Fruit fly (Drosophila melanogaster): ENCODE measurements around the gene CG17272.

CG17272 gene

DNA sequence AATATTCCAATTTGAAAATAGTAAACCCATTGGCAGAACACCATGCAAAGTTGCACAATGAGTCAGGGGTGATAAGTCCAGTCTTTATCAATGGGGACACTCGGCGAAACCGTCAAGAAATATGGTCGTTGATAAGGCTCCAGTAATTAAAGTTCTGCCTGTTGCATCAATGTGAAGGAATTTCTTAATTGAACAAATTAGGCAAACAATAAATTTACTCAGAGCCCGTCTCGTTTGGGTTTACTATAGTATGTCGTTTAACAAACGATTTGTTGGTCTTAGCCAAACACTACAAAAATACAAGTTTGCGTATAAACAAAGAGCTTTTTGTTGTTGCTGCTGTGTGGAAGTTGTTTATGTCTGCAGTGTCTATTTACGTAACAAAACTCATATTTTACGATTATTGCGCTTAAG is 10.7 kb upstream of the CG17272 start (continued):
- TF ChIP-seq wor (GFP tag; IDR thresholded peaks at IDR 0.05) (no peak), cg (GFP tag; optimal IDR thresholded peaks at IDR 0.05) (no peak), CG7556 (GFP tag; optimal IDR thresholded peaks at IDR 0.05) (peak; percentile 35), NK7.1 (GFP tag; optimal IDR thresholded peaks at IDR 0.05) (peak; percentile 29), dysf (GFP tag; IDR thresholded peaks at IDR 0.05) (peak; percentile 40; the same call in 1 of the 3 replicates), Bteb2 (GFP tag; optimal IDR thresholded peaks at IDR 0.05) (peak; percentile 3), Kr (GFP tag; optimal IDR thresholded peaks at IDR 0.05) (no peak), ATbp (GFP tag; optimal IDR thresholded peaks at IDR 0.05) (peak; percentile 79), CG9876 (GFP tag; optimal IDR thresholded peaks at IDR 0.05) (no peak), nmo (GFP tag; optimal IDR thresholded peaks at IDR 0.05) (no peak), CG1529 (GFP tag; optimal IDR thresholded peaks at IDR 0.05) (no peak), cas (GFP tag; IDR thresholded peaks at IDR 0.05) (no peak), gcm2 (GFP tag; optimal IDR thresholded peaks at IDR 0.05) (peak; percentile 25), ro (GFP tag; IDR thresholded peaks at IDR 0.05) (no peak), CG8765 (GFP tag; IDR thresholded peaks at IDR 0.05) (no peak), CoRest (tag; optimal IDR thresholded peaks at IDR 0.05) (peak; percentile 58), Fer2 (tag; optimal IDR thresholded peaks at IDR 0.05) (no peak), CG10431 (GFP tag; optimal IDR thresholded peaks at IDR 0.05) (peak; percentile 31), CG18619 (GFP tag; optimal IDR thresholded peaks at IDR 0.05) (peak; percentile 55), Hmr (GFP tag; optimal IDR thresholded peaks at IDR 0.05) (peak; percentile 71), p53 (GFP tag; optimal IDR thresholded peaks at IDR 0.05) (no peak), row (GFP tag; IDR thresholded peaks at IDR 0.05) (0 out of 3 replicates have a peak, but pooled peaks have one; percentile 9), gro (GFP tag; optimal IDR thresholded peaks at IDR 0.05) (no peak), jigr1 (GFP tag; IDR thresholded peaks at IDR 0.05) (no peak), ham (GFP tag; IDR thresholded peaks at IDR 0.05) (no peak), sens (GFP tag) (peak; percentile 67), CG14014 (GFP tag; IDR thresholded peaks at IDR 0.05) (peak; percentile 49; the same call in 1 of the 2 replicates), CG17385 (GFP tag; optimal IDR thresholded peaks at IDR 0.05) (peak; percentile 38), Hr78 (GFP tag; optimal IDR thresholded peaks at IDR 0.05) (no peak), H2.0 (GFP tag; IDR thresholded peaks at IDR 0.05) (no peak), ash1 (GFP tag; optimal IDR thresholded peaks at IDR 0.05) (peak; percentile 13), CG10366 (GFP tag; IDR thresholded peaks at IDR 0.05) (no peak), fd3F (GFP tag; optimal IDR thresholded peaks at IDR 0.05) (peak; percentile 87), Trl (optimal IDR thresholded peaks at IDR 0.05) (no peak), Trl (GFP tag; optimal IDR thresholded peaks at IDR 0.05) (no peak), C15 (GFP tag; IDR thresholded peaks at IDR 0.05) (no peak), disco-r (GFP tag; optimal IDR thresholded peaks at IDR 0.05) (no peak), CG7786 (GFP tag; optimal IDR thresholded peaks at IDR 0.05) (no peak), knrl (GFP tag; IDR thresholded peaks at IDR 0.05; ENCODE audit: partially characterized antibody) (no peak), tgo (GFP tag; IDR thresholded peaks at IDR 0.05) (no peak), CG4730 (GFP tag; IDR thresholded peaks at IDR 0.05) (no peak), CG8924 (tag; optimal IDR thresholded peaks at IDR 0.05) (peak; percentile 21), fd102C (GFP tag; optimal IDR thresholded peaks at IDR 0.05) (no peak), rib (GFP tag; IDR thresholded peaks at IDR 0.05) (no peak), Atf6 (GFP tag; IDR thresholded peaks at IDR 0.05) (peak; percentile 61), lbe (GFP tag; optimal IDR thresholded peaks at IDR 0.05) (no peak), Dref (GFP tag; IDR thresholded peaks at IDR 0.05) (no peak), CG1233 (GFP tag; optimal IDR thresholded peaks at IDR 0.05) (peak; percentile 63), CG10147 (GFP tag; optimal IDR thresholded peaks at IDR 0.05) (peak; percentile 33), Hr3 (GFP tag; optimal IDR thresholded peaks at IDR 0.05) (no peak), CG11093 (GFP tag; IDR thresholded peaks at IDR 0.05) (no peak), h (optimal IDR thresholded peaks at IDR 0.05) (no peak), pan (optimal IDR thresholded peaks at IDR 0.05) (no peak), pan (GFP tag; optimal IDR thresholded peaks at IDR 0.05 in 1 of 2, IDR thresholded peaks at IDR 0.05 in 1 of 2) (no peak)
